Fruit fly (Drosophila melanogaster): ENCODE results near the gene CG13280.

dm6 chr2L:16859566-16859965, 38.7 kb upstream of the CG13280 start:
- TF ChIP-seq usp (GFP tag; optimal IDR thresholded peaks at IDR 0.05) (no peak), Dll (optimal IDR thresholded peaks at IDR 0.05) (no peak), EcR (GFP tag; optimal IDR thresholded peaks at IDR 0.05) (no peak)

Data from whole organism.